Fruit fly (Drosophila melanogaster): ENCODE results near the gene CG10026.

dm6 chr2L:19438685-19439597 is 15.1 kb upstream of the CG10026 start:
- TF ChIP-seq CG15336 (GFP tag; IDR thresholded peaks at IDR 0.05): peak; percentile 30; the same call in 1 of the 2 replicates
- TF ChIP-seq CG6854 (GFP tag; optimal IDR thresholded peaks at IDR 0.05): peak; percentile 33
